Worm (Caenorhabditis elegans) whole organism, early embryonic: ENCODE data around the gene R03D7.2.

Source experiments
- ama-1 ChIP-seq: fragments of 150-350 bp; optimal IDR thresholded peaks from 2 replicates; lab custom pipeline; 2014
- flt-1 ChIP-seq: fragments of 200-800 bp; sonication (Bioruptor generic); IDR thresholded peaks from 2 replicates; pipeline ENCODE4 v1.3.6; 2022; ENCODE audit warnings: missing genetic modification characterization, missing compliant biosample characterization
- hmg-4 ChIP-seq: fragments of 200-800 bp; sonication (Bioruptor generic); optimal IDR thresholded peaks from 2 replicates; lab custom pipeline; 2018; ENCODE audit warnings: mild to moderate bottlenecking, missing genetic modification characterization, missing compliant biosample characterization

- TF ChIP-seq hmg-4 (GFP tag; lab: Kevin White, UChicago) = no peak
- TF ChIP-seq ama-1 = no peak
- TF ChIP-seq flt-1 (GFP tag; lab: Robert Waterston, UW) = no peak
Observed at ce11 chrII:10982017-10982416, 47.0 kb upstream of the R03D7.2 start.
